Worm (Caenorhabditis elegans): ENCODE measurements around the gene C16C8.21.

DNA sequence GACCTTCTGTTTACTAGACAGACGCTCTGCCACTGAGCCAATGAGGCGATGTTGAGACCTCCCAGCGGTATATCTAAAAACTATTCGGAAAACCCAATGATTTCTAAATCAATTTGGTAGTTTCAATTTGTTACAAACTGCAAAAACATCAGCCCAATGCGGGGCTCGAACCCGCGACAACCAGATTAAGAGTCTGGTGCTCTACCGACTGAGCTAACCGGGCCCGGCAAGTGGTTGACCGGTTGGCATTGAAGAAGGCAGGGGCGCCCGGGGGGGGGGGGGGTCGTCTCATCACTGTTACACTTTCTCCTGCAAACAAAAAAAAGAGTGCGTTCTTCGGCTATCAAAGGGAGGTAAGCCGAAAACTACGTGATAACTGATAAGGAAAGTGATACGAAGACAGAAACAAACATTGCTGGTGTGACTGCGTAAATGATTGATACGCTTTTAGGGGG is 8.7 kb upstream of the C16C8.21 start:
- TF ChIP-seq grh-1 (GFP tag; IDR thresholded peaks at IDR 0.05) (0 out of 2 replicates have a peak, but pooled peaks have one; percentile 6), alr-1 (tag; optimal IDR thresholded peaks at IDR 0.05; ENCODE audit: borderline replicate concordance) (no peak), pqm-1 (tag; optimal IDR thresholded peaks at IDR 0.05) (peak; percentile 43), aha-1 (tag; optimal IDR thresholded peaks at IDR 0.05) (no peak), nhr-237 (tag; optimal IDR thresholded peaks at IDR 0.05) (no peak), fos-1 (tag; optimal IDR thresholded peaks at IDR 0.05) (no peak), nhr-77 (tag; optimal IDR thresholded peaks at IDR 0.05) (no peak), pag-3 (tag; optimal IDR thresholded peaks at IDR 0.05; ENCODE audit: borderline replicate concordance, insufficient read depth) (no peak)
